Worm (Caenorhabditis elegans) whole organism, L4/young adult: ENCODE data around the gene dnpp-1.

Experiments
- W03F9.2 ChIP-seq: fragments of 150-350 bp; optimal IDR thresholded peaks from 2 replicates; lab custom pipeline; 2014; ENCODE audit warnings: missing biosample characterization, missing genetic modification characterization
- dao-5 ChIP-seq: sonication (generic microtip); optimal IDR thresholded peaks from 2 replicates; lab custom pipeline; 2016; ENCODE audit warnings: missing genotype, missing genetic modification characterization, moderate library complexity, missing compliant biosample characterization
- him-1 ChIP-seq: sonication (generic microtip); optimal IDR thresholded peaks from 2 replicates; lab custom pipeline; 2016; ENCODE audit warnings: missing genotype, missing genetic modification reagents, missing genetic modification characterization, missing compliant biosample characterization

The dnpp-1 gene

ce11 chrIII:5859008-5859407 lies 4.6 kb downstream of the dnpp-1 start, which contains the start of gene dpf-4:
TSS of gene dpf-4 (plus strand) at chrIII:5859308.
- TF ChIP-seq dao-5 (no peak), him-1 (no peak), W03F9.2 (tag; lab: Kevin White, UChicago) (no peak)

ce11 chrIII:5855637-5856179 lies 7.9 kb downstream of the dnpp-1 start, which contains the start of the genes cct-6 and alh-9:
TSS of gene cct-6 (minus strand) at chrIII:5855687.
TSS of gene alh-9 (plus strand) at chrIII:5856018.
- no peak for TF ChIP-seq dao-5
- no peak for TF ChIP-seq him-1
- TF ChIP-seq W03F9.2 (tag; lab: Kevin White, UChicago) = peak; percentile 94

- peak; percentile 1 for TF ChIP-seq W03F9.2 (tag; lab: Kevin White, UChicago)
- no peak for TF ChIP-seq him-1
- TF ChIP-seq dao-5 = no peak
Observed at ce11 chrIII:5853240-5853639, 10.4 kb downstream of the dnpp-1 start, which contains the start of gene ddx-23. TSS of gene ddx-23 (minus strand) at chrIII:5853269.

- no peak for TF ChIP-seq W03F9.2 (tag; lab: Kevin White, UChicago)
- TF ChIP-seq him-1 = no peak
Observed at ce11 chrIII:5846412-5846811, 17.2 kb downstream of the dnpp-1 start.

- TF ChIP-seq W03F9.2 (tag; lab: Kevin White, UChicago) (no peak), him-1 (peak; percentile 83)
Observed at ce11 chrIII:5845483-5845882, 18.1 kb downstream of the dnpp-1 start.

- TF ChIP-seq him-1 = no peak
- TF ChIP-seq dao-5 = no peak
- no peak for TF ChIP-seq W03F9.2 (tag; lab: Kevin White, UChicago)
Observed at ce11 chrIII:5843662-5844061, 19.9 kb downstream of the dnpp-1 start.

- TF ChIP-seq dao-5 (no peak), W03F9.2 (tag; lab: Kevin White, UChicago) (no peak), him-1 (no peak)
Observed at ce11 chrIII:5842920-5843319, 20.7 kb downstream of the dnpp-1 start.

- TF ChIP-seq dao-5 (no peak), W03F9.2 (tag; lab: Kevin White, UChicago) (no peak), him-1 (no peak)
Observed at ce11 chrIII:5841676-5842075, 21.9 kb downstream of the dnpp-1 start.

ce11 chrIII:5840815-5841573 lies 22.6 kb downstream of the dnpp-1 start:
- TF ChIP-seq dao-5 (no peak), W03F9.2 (tag; lab: Kevin White, UChicago) (no peak), him-1 (no peak)

- no peak for TF ChIP-seq him-1
- no peak for TF ChIP-seq dao-5
- TF ChIP-seq W03F9.2 (tag; lab: Kevin White, UChicago) = no peak
Observed at ce11 chrIII:5840277-5840676, 23.3 kb downstream of the dnpp-1 start.

- TF ChIP-seq dao-5 = no peak
- no peak for TF ChIP-seq him-1
- TF ChIP-seq W03F9.2 (tag; lab: Kevin White, UChicago) = no peak
Observed at ce11 chrIII:5839598-5839997, 24.0 kb downstream of the dnpp-1 start.

ce11 chrIII:5839147-5839546 lies 24.5 kb downstream of the dnpp-1 start:
- no peak for TF ChIP-seq dao-5
- TF ChIP-seq him-1 = no peak
- TF ChIP-seq W03F9.2 (tag; lab: Kevin White, UChicago) = no peak

- TF ChIP-seq dao-5 (no peak), W03F9.2 (tag; lab: Kevin White, UChicago) (no peak), him-1 (no peak)
Observed at ce11 chrIII:5838159-5839046, 25.2 kb downstream of the dnpp-1 start.

ce11 chrIII:5836816-5837215 lies 26.8 kb downstream of the dnpp-1 start, which contains the start of gene W04D12.1:
TSS of gene W04D12.1 (plus strand) at chrIII:5836926.
- TF ChIP-seq W03F9.2 (tag; lab: Kevin White, UChicago) (no peak), him-1 (no peak), dao-5 (no peak)
